Worm (Caenorhabditis elegans): ENCODE measurements around the gene T16G12.7.

DNA sequence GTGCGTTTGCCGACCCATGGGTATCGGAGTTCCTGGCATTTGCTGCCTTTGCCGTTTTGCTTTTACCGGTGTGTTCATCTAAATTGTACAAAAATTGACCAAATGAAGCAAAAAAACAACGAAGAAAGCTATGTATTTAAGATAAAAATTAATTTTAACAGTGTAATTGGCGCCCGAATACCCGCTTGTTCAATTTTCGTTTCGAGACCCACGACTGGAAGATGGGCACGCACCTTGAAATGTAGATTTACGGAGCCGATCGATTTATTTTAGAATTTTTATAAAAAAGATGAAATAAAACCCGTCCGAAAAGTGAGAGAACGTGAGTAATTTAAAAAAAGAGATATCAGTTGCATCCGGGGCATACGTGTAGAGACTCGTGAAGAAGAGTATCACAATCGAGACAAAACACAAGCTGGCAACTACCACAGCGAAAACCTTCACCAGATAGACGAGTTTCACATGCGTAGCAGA is 48.6 kb upstream of the T16G12.7 start, which contains the start of gene hal-2:
- no peak for TF ChIP-seq rcor-1 (GFP tag; IDR thresholded peaks at IDR 0.05)
- TF ChIP-seq Y67H2A.10 (GFP tag; conservative IDR thresholded peaks at IDR 0.05), result no peak
- TF ChIP-seq F52B5.7 (tag; optimal IDR thresholded peaks at IDR 0.05), result no peak
- TF ChIP-seq repo-1 (tag; optimal IDR thresholded peaks at IDR 0.05), result no peak
- TF ChIP-seq pha-4 (tag; optimal IDR thresholded peaks at IDR 0.05), result no peak
- TF ChIP-seq B0019.2 (GFP tag; conservative IDR thresholded peaks at IDR 0.05), result no peak
- TF ChIP-seq B0336.3 (GFP tag; IDR thresholded peaks at IDR 0.05), result no peak
- TF ChIP-seq ama-1 (optimal IDR thresholded peaks at IDR 0.05), result no peak
- no peak for TF ChIP-seq ama-1 (GFP tag; optimal IDR thresholded peaks at IDR 0.05)
